Fruit fly (Drosophila melanogaster) whole organism, prepupa: ENCODE measurements around the gene Mps1.

Experiments used
- CG11762 ChIP-seq: fragments of 200-800 bp; sonication (Bioruptor generic); optimal IDR thresholded peaks from 3 replicates; lab custom pipeline; 2016; ENCODE audit warnings: missing biosample characterization, missing genetic modification characterization; ENCODE audit not compliant: insufficient read depth
- CG16779 ChIP-seq: fragments of 200-800 bp; sonication (Bioruptor generic); optimal IDR thresholded peaks from 3 replicates; lab custom pipeline; 2017; ENCODE audit warnings: missing biosample characterization, mild to moderate bottlenecking, missing genetic modification characterization
- CG3919 ChIP-seq: fragments of 200-800 bp; sonication (Bioruptor generic); optimal IDR thresholded peaks from 3 replicates; lab custom pipeline; 2016; ENCODE audit warnings: missing biosample characterization, missing genetic modification characterization
- CG6163 ChIP-seq: fragments of 200-800 bp; sonication (Bioruptor generic); IDR thresholded peaks from 3 replicates; pipeline ENCODE4 v1.3.6; 2022; ENCODE audit warnings: missing biosample characterization, missing genetic modification characterization
- CG6276 ChIP-seq: fragments of 200-800 bp; sonication (Bioruptor generic); optimal IDR thresholded peaks from 2 replicates; lab custom pipeline; 2017; ENCODE audit warnings: missing biosample characterization, mild to moderate bottlenecking, missing genetic modification characterization
- CG6792 ChIP-seq: fragments of 200-800 bp; sonication (Bioruptor generic); optimal IDR thresholded peaks from 3 replicates; lab custom pipeline; 2016; ENCODE audit warnings: missing biosample characterization, missing genetic modification characterization
- Eip75B ChIP-seq: fragments of 200-800 bp; sonication (Bioruptor generic); optimal IDR thresholded peaks from 3 replicates; lab custom pipeline; 2016; ENCODE audit warnings: missing biosample characterization, missing genetic modification characterization
- Ets96B ChIP-seq: fragments of 200-800 bp; optimal IDR thresholded peaks from 2 replicates; lab custom pipeline; 2019; ENCODE audit warnings: missing biosample characterization, mild to moderate bottlenecking, missing genetic modification characterization, moderate library complexity
- Hr4 ChIP-seq: fragments of 200-800 bp; sonication (Bioruptor generic); optimal IDR thresholded peaks from 3 replicates; lab custom pipeline; 2016; ENCODE audit warnings: missing biosample characterization, missing genetic modification characterization
- Smox ChIP-seq: fragments of 200-800 bp; sonication (Bioruptor generic); optimal IDR thresholded peaks from 3 replicates; lab custom pipeline; 2016; ENCODE audit warnings: missing biosample characterization, missing genetic modification characterization
- esn ChIP-seq: fragments of 200-800 bp; sonication (Bioruptor generic); optimal IDR thresholded peaks from 2 replicates; lab custom pipeline; 2016; ENCODE audit warnings: missing biosample characterization, mild to moderate bottlenecking, missing genetic modification characterization, moderate library complexity
- lz ChIP-seq: fragments of 200-800 bp; sonication (Bioruptor generic); optimal IDR thresholded peaks from 3 replicates; lab custom pipeline; 2016; ENCODE audit warnings: missing biosample characterization, missing genetic modification characterization
- vri ChIP-seq: fragments of 200-800 bp; sonication (Bioruptor generic); optimal IDR thresholded peaks from 3 replicates; lab custom pipeline; 2016; ENCODE audit warnings: missing biosample characterization, mild to moderate bottlenecking, missing genetic modification characterization

- TF ChIP-seq vri (no peak), Ets96B (no peak), CG3919 (GFP tag; lab: Kevin White, UChicago) (no peak), esn (GFP tag; lab: Kevin White, UChicago) (no peak), Hr4 (GFP tag; lab: Kevin White, UChicago) (no peak), lz (GFP tag; lab: Kevin White, UChicago) (no peak), CG6163 (GFP tag; lab: Robert Waterston, UW) (no peak), CG6276 (GFP tag; lab: Kevin White, UChicago) (no peak), CG6792 (GFP tag; lab: Kevin White, UChicago) (no peak), CG16779 (tag; lab: Kevin White, UChicago) (no peak), Smox (GFP tag; lab: Kevin White, UChicago) (no peak), Eip75B (no peak), CG11762 (GFP tag; lab: Kevin White, UChicago) (no peak)
Observed at dm6 chr3R:17709623-17710145, 38.6 kb downstream of the Mps1 start.
